Worm (Caenorhabditis elegans): ENCODE measurements around the gene isp-1.

DNA sequence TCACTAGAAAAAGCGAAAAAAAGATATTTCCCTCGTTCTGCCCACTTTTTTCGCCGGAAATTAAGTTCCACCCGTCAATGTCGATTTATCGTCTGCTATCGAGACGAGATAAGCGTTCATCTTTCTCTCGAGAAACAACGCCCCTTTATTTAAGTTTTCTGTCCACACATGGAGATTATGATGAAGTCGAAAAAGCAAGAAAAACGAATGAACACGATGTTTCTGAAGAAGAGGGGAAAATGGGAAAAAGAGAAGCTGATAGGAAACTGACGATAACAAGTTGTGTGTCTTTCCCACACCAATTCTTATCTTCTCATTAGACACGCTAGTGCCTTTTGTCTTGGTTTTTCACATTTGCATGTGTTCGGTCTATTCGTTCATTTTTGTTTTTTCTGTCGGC, 38.9 kb upstream of the isp-1 start:
- no peak for TF ChIP-seq nhr-237 (tag; optimal IDR thresholded peaks at IDR 0.05)
- TF ChIP-seq cnd-1 (tag; optimal IDR thresholded peaks at IDR 0.05), result no peak
- no peak for TF ChIP-seq snpc-4 (tag; optimal IDR thresholded peaks at IDR 0.05)
- TF ChIP-seq unc-62 (GFP tag; optimal IDR thresholded peaks at IDR 0.05), result no peak
- TF ChIP-seq sptf-1 (tag; optimal IDR thresholded peaks at IDR 0.05), result no peak
- no peak for TF ChIP-seq ztf-11 (tag; optimal IDR thresholded peaks at IDR 0.05)
- no peak for TF ChIP-seq elt-1 (tag; optimal IDR thresholded peaks at IDR 0.05; ENCODE audit: borderline replicate concordance, insufficient read depth)
- TF ChIP-seq lin-13 (tag; optimal IDR thresholded peaks at IDR 0.05), result no peak
- TF ChIP-seq nhr-76 (tag; optimal IDR thresholded peaks at IDR 0.05), result no peak
- no peak for TF ChIP-seq lsy-2 (tag; optimal IDR thresholded peaks at IDR 0.05)
- no peak for TF ChIP-seq flh-1 (GFP tag; optimal IDR thresholded peaks at IDR 0.05)
- TF ChIP-seq pha-4 (tag; optimal IDR thresholded peaks at IDR 0.05), result no peak
- TF ChIP-seq sem-2 (GFP tag; optimal IDR thresholded peaks at IDR 0.05), result no peak

Measured in whole organism, mixed stage, embryonic.